Fruit fly (Drosophila melanogaster) whole organism, embryonic: ENCODE measurements around the gene rt.
A peak's percentile ranks its signal among the peaks of the same experiment; 100 is the strongest.

Experiments
- ATbp ChIP-seq: fragments of 200-800 bp; sonication (Bioruptor generic); optimal IDR thresholded peaks from 2 replicates; lab custom pipeline; 2017; ENCODE audit warnings: missing biosample characterization, mild to moderate bottlenecking, missing genetic modification characterization, missing genetic modification reagents
- CG10209 ChIP-seq: fragments of 200-800 bp; sonication (Bioruptor generic); optimal IDR thresholded peaks from 3 replicates; lab custom pipeline; 2017; ENCODE audit warnings: missing biosample characterization, mild to moderate bottlenecking, missing genetic modification characterization, missing genetic modification reagents
- CG10321 ChIP-seq: fragments of 200-800 bp; sonication (Bioruptor generic); IDR thresholded peaks from 2 replicates; pipeline ENCODE4 v1.3.6; 2022; ENCODE audit warnings: missing biosample characterization, missing genetic modification characterization
- CG12942 ChIP-seq: fragments of 200-800 bp; sonication (Bioruptor generic); optimal IDR thresholded peaks from 3 replicates; lab custom pipeline; 2016; ENCODE audit warnings: missing biosample characterization, missing genetic modification characterization
- CG13123 ChIP-seq: fragments of 200-800 bp; sonication (Bioruptor generic); optimal IDR thresholded peaks from 2 replicates; lab custom pipeline; 2016; ENCODE audit warnings: missing biosample characterization, missing genetic modification characterization
- CG14014 ChIP-seq: fragments of 200-800 bp; sonication (Bioruptor generic); IDR thresholded peaks from 2 replicates; pipeline ENCODE4 v1.3.6; 2022; ENCODE audit warnings: missing biosample characterization, missing genetic modification characterization
- CG14965 ChIP-seq: fragments of 200-800 bp; sonication (Bioruptor generic); optimal IDR thresholded peaks from 2 replicates; lab custom pipeline; 2016; ENCODE audit warnings: missing biosample characterization, missing genetic modification characterization, borderline replicate concordance
- CG15479 ChIP-seq: fragments of 200-800 bp; sonication (Bioruptor generic); optimal IDR thresholded peaks from 3 replicates; lab custom pipeline; 2019; ENCODE audit warnings: missing biosample characterization, mild to moderate bottlenecking, missing genetic modification characterization, moderate library complexity
- CG15514 ChIP-seq: fragments of 200-800 bp; sonication (Bioruptor generic); optimal IDR thresholded peaks from 3 replicates; lab custom pipeline; 2017; ENCODE audit warnings: missing biosample characterization, missing genetic modification characterization, mild to moderate bottlenecking, moderate library complexity, missing genetic modification reagents
- CG17385 ChIP-seq: fragments of 200-800 bp; sonication (Bioruptor generic); optimal IDR thresholded peaks from 3 replicates; lab custom pipeline; 2018; ENCODE audit warnings: missing biosample characterization, mild to moderate bottlenecking, missing genetic modification characterization
- CG17829 ChIP-seq: fragments of 200-800 bp; optimal IDR thresholded peaks from 2 replicates; lab custom pipeline; 2019; ENCODE audit warnings: missing biosample characterization, mild to moderate bottlenecking, missing genetic modification characterization, moderate library complexity
- CG1792 ChIP-seq: fragments of 200-800 bp; sonication (Bioruptor generic); optimal IDR thresholded peaks from 2 replicates; lab custom pipeline; 2016; ENCODE audit warnings: missing biosample characterization, missing genetic modification characterization
- CG1832 ChIP-seq: fragments of 200-800 bp; sonication (Bioruptor generic); optimal IDR thresholded peaks from 2 replicates; lab custom pipeline; 2017; ENCODE audit warnings: missing biosample characterization, mild to moderate bottlenecking, missing genetic modification characterization, inconsistent platforms
- CG3995 ChIP-seq: fragments of 200-800 bp; sonication (Bioruptor generic); optimal IDR thresholded peaks from 3 replicates; lab custom pipeline; 2016; ENCODE audit warnings: missing biosample characterization, missing genetic modification characterization
- CG6689 ChIP-seq: fragments of 200-800 bp; sonication (Bioruptor generic); IDR thresholded peaks from 2 replicates; pipeline ENCODE4 v1.3.6; 2022; ENCODE audit warnings: missing biosample characterization, missing genetic modification characterization
- CG7928 ChIP-seq: fragments of 200-800 bp; sonication (Bioruptor generic); optimal IDR thresholded peaks from 2 replicates; lab custom pipeline; 2017; ENCODE audit warnings: missing biosample characterization, mild to moderate bottlenecking, missing genetic modification characterization
- CG8290 ChIP-seq, 3 experiments: fragments of 200-800 bp; sonication (Bioruptor generic); optimal IDR thresholded peaks; 2 replicates each; lab custom pipeline; 2016 to 2019; ENCODE audit warnings: missing biosample characterization in 3 of 3, missing genetic modification characterization in 3 of 3, mild to moderate bottlenecking in 2 of 3, moderate library complexity in 1 of 3
- CG8359 ChIP-seq: fragments of 200-800 bp; sonication (Bioruptor generic); optimal IDR thresholded peaks from 2 replicates; lab custom pipeline; 2017; ENCODE audit warnings: missing biosample characterization, mild to moderate bottlenecking, missing genetic modification characterization, borderline replicate concordance
- CG8944 ChIP-seq: fragments of 200-800 bp; sonication (Bioruptor generic); optimal IDR thresholded peaks from 3 replicates; lab custom pipeline; 2016; ENCODE audit warnings: missing biosample characterization, missing genetic modification characterization
- CG9215 ChIP-seq: fragments of 200-800 bp; sonication (Bioruptor generic); IDR thresholded peaks from 2 replicates; pipeline ENCODE4 v1.3.6; 2022; ENCODE audit warnings: missing biosample characterization, missing genetic modification characterization
- CG9797 ChIP-seq: fragments of 200-800 bp; sonication (Bioruptor generic); optimal IDR thresholded peaks from 3 replicates; lab custom pipeline; 2018; ENCODE audit warnings: missing biosample characterization, mild to moderate bottlenecking, missing genetic modification characterization
- CTCF ChIP-seq: fragments of 200-800 bp; sonication (Bioruptor generic); optimal IDR thresholded peaks from 2 replicates; lab custom pipeline; 2017; ENCODE audit warnings: missing biosample characterization, mild to moderate bottlenecking, missing genetic modification characterization, moderate library complexity
- Deaf1 ChIP-seq: fragments of 200-800 bp; optimal IDR thresholded peaks from 3 replicates; lab custom pipeline; 2019; ENCODE audit warnings: missing biosample characterization, mild to moderate bottlenecking, missing genetic modification characterization, moderate library complexity
- Dll ChIP-seq: fragments of 200-800 bp; sonication (Bioruptor generic); IDR thresholded peaks from 4 replicates; pipeline ENCODE4 v1.3.6; 2022; ENCODE audit warnings: missing biosample characterization, missing genetic modification characterization; ENCODE audit not compliant: partially characterized antibody
- Drgx ChIP-seq: fragments of 200-800 bp; sonication (Bioruptor generic); IDR thresholded peaks from 2 replicates; pipeline ENCODE4 v1.3.6; 2022; ENCODE audit warnings: missing biosample characterization, missing genetic modification characterization
- H2.0 ChIP-seq: fragments of 200-800 bp; sonication (Bioruptor generic); IDR thresholded peaks from 2 replicates; pipeline ENCODE4 v1.3.6; 2022; ENCODE audit warnings: missing biosample characterization, missing genetic modification characterization
- Mrtf ChIP-seq: fragments of 200-800 bp; sonication (Bioruptor generic); IDR thresholded peaks from 3 replicates; pipeline ENCODE4 v1.3.6; 2022; ENCODE audit warnings: missing biosample characterization, missing genetic modification characterization
- NK7.1 ChIP-seq: fragments of 200-800 bp; sonication (Bioruptor generic); optimal IDR thresholded peaks from 3 replicates; lab custom pipeline; 2016; ENCODE audit warnings: missing biosample characterization, missing genetic modification characterization
- Nf-YB ChIP-seq: fragments of 200-800 bp; sonication (Bioruptor generic); optimal IDR thresholded peaks from 3 replicates; lab custom pipeline; 2019; ENCODE audit warnings: missing biosample characterization, mild to moderate bottlenecking, missing genetic modification characterization, moderate library complexity
- PHDP ChIP-seq: fragments of 200-800 bp; sonication (Bioruptor generic); optimal IDR thresholded peaks from 3 replicates; lab custom pipeline; 2018; ENCODE audit warnings: missing biosample characterization, mild to moderate bottlenecking, missing genetic modification characterization, moderate library complexity
- Ptx1 ChIP-seq: fragments of 200-800 bp; sonication (Bioruptor generic); IDR thresholded peaks from 2 replicates; pipeline ENCODE4 v1.3.6; 2022; ENCODE audit warnings: missing biosample characterization, missing genetic modification characterization
- cg ChIP-seq: fragments of 200-800 bp; sonication (Bioruptor generic); optimal IDR thresholded peaks from 3 replicates; lab custom pipeline; 2019; ENCODE audit warnings: missing biosample characterization, mild to moderate bottlenecking, missing genetic modification characterization, moderate library complexity
- ci ChIP-seq: fragments of 200-800 bp; sonication (Bioruptor generic); IDR thresholded peaks from 3 replicates; pipeline ENCODE4 v1.3.6; 2022; ENCODE audit warnings: missing biosample characterization, missing genetic modification characterization
- crol ChIP-seq: fragments of 200-800 bp; sonication (Bioruptor generic); IDR thresholded peaks from 2 replicates; pipeline ENCODE4 v1.3.6; 2022; ENCODE audit warnings: missing biosample characterization, missing genetic modification characterization
- gfzf ChIP-seq: fragments of 200-800 bp; sonication (Bioruptor generic); optimal IDR thresholded peaks from 2 replicates; lab custom pipeline; 2016; ENCODE audit warnings: missing biosample characterization, mild to moderate bottlenecking, missing genetic modification characterization, moderate library complexity
- insv ChIP-seq, 2 experiments: fragments of 200-800 bp; sonication (Bioruptor generic); optimal IDR thresholded peaks; 3 replicates each; lab custom pipeline; 2016 to 2018; ENCODE audit warnings: missing biosample characterization in 2 of 2, missing genetic modification characterization in 2 of 2
- jumu ChIP-seq: fragments of 200-800 bp; sonication (Bioruptor generic); optimal IDR thresholded peaks from 3 replicates; lab custom pipeline; 2016; ENCODE audit warnings: missing biosample characterization, missing genetic modification characterization
- lov ChIP-seq, 2 experiments: fragments of 200-800 bp in 1 of 2; fragments of >200 bp in 1 of 2; sonication (Bioruptor generic) in 1 of 2; IDR thresholded peaks in 1 of 2; optimal IDR thresholded peaks in 1 of 2; 2 replicates in 1 of 2; 3 replicates in 1 of 2; pipeline versions ENCODE4 v1.3.6 to Lab custom; 2017 to 2022; ENCODE audit warnings: missing biosample characterization in 1 of 2, missing genetic modification characterization in 1 of 2
- mam ChIP-seq: fragments of 200-800 bp; sonication (Bioruptor generic); optimal IDR thresholded peaks from 3 replicates; lab custom pipeline; 2016; ENCODE audit warnings: missing biosample characterization, missing genetic modification characterization
- nau ChIP-seq: fragments of 200-800 bp; sonication (Bioruptor generic); optimal IDR thresholded peaks from 3 replicates; lab custom pipeline; 2017; ENCODE audit warnings: missing biosample characterization, mild to moderate bottlenecking, missing genetic modification characterization, missing genetic modification reagents
- nerfin-1 ChIP-seq: fragments of 200-800 bp; sonication (Bioruptor generic); optimal IDR thresholded peaks from 3 replicates; lab custom pipeline; 2019; ENCODE audit warnings: missing biosample characterization, mild to moderate bottlenecking, missing genetic modification characterization, moderate library complexity
- nmo ChIP-seq: fragments of 200-800 bp; sonication (Bioruptor generic); optimal IDR thresholded peaks from 2 replicates; lab custom pipeline; 2018; ENCODE audit warnings: missing biosample characterization, mild to moderate bottlenecking, missing genetic modification characterization, moderate library complexity
- org-1 ChIP-seq: fragments of 200-800 bp; sonication (Bioruptor generic); optimal IDR thresholded peaks from 2 replicates; lab custom pipeline; 2017; ENCODE audit warnings: missing biosample characterization, missing genetic modification characterization
- sc ChIP-seq, 3 experiments: fragments of >200 bp in 2 of 3; fragments of 200-800 bp in 1 of 3; sonication (Bioruptor generic) in 1 of 3; optimal IDR thresholded peaks; 2 replicates in 2 of 3; 3 replicates in 1 of 3; lab custom pipeline; 2017; ENCODE audit warnings: mild to moderate bottlenecking in 1 of 3, missing biosample characterization in 1 of 3, missing genetic modification characterization in 1 of 3, missing genetic modification reagents in 1 of 3
- sisA ChIP-seq: fragments of 200-800 bp; sonication (Bioruptor generic); IDR thresholded peaks from 2 replicates; pipeline ENCODE4 v1.3.6; 2022; ENCODE audit warnings: missing biosample characterization, missing genetic modification characterization
- slp2 ChIP-seq: fragments of 200-800 bp; sonication (Bioruptor generic); optimal IDR thresholded peaks from 2 replicates; lab custom pipeline; 2016; ENCODE audit warnings: missing biosample characterization, missing genetic modification characterization
- sob ChIP-seq: fragments of 200-800 bp; sonication (Bioruptor generic); IDR thresholded peaks from 2 replicates; pipeline ENCODE4 v1.3.6; 2022; ENCODE audit warnings: missing biosample characterization, missing genetic modification characterization
- stwl ChIP-seq: fragments of 200-800 bp; sonication (Bioruptor generic); optimal IDR thresholded peaks from 3 replicates; lab custom pipeline; 2018; ENCODE audit warnings: missing biosample characterization, mild to moderate bottlenecking, missing genetic modification characterization, moderate library complexity
- tgo ChIP-seq: fragments of 200-800 bp; sonication (Bioruptor generic); IDR thresholded peaks from 3 replicates; pipeline ENCODE4 v1.3.6; 2022; ENCODE audit warnings: missing biosample characterization, missing genetic modification characterization
- tup ChIP-seq: fragments of 200-800 bp; sonication (Bioruptor generic); optimal IDR thresholded peaks from 2 replicates; lab custom pipeline; 2016; ENCODE audit warnings: missing biosample characterization, mild to moderate bottlenecking, missing genetic modification characterization, moderate library complexity

Gene rt

DNA sequence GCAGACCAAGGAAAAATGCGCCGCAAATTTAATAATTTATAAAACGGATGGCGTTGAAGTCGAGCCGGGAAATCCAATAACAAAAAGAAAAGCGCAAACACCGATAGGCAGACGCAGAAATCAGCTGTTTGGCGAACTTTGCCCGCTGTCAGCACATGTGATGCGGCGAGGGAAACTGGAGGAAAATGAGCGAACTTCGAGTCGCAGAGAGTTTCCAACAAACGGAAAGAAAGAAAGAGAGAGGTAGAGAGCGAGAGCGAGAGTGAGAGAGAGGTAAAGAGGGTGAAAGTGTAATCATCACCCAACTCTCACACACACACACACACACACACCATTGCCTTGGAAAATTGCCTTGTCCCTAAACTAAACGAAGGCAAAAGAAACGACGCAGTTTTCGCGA is 30.4 kb downstream of the rt start (continued):
- TF ChIP-seq Deaf1 (tag; lab: Kevin White, UChicago), result peak; percentile 25
- TF ChIP-seq CG3995 (GFP tag; lab: Kevin White, UChicago), result no peak
- no peak for TF ChIP-seq CG13123 (GFP tag; lab: Kevin White, UChicago)
- no peak for TF ChIP-seq gfzf
- no peak for TF ChIP-seq mam
- 0 out of 2 replicates have a peak, but pooled peaks have one; percentile 15 for TF ChIP-seq CG10321 (GFP tag; lab: Robert Waterston, UW)
- TF ChIP-seq CG8290 (GFP tag; optimal IDR thresholded peaks at IDR 0.05; lab: Kevin White, UChicago), result no peak
- no peak for TF ChIP-seq CG8290 (tag; optimal IDR thresholded peaks at IDR 0.05; lab: Kevin White, UChicago)
- no peak for TF ChIP-seq CG8359 (GFP tag; lab: Kevin White, UChicago)
- no peak for TF ChIP-seq CG1792 (GFP tag; lab: Kevin White, UChicago)
- no peak for TF ChIP-seq jumu (GFP tag; lab: Kevin White, UChicago)
- no peak for TF ChIP-seq CG15479 (GFP tag; lab: Kevin White, UChicago)
- no peak for TF ChIP-seq tup (GFP tag; lab: Kevin White, UChicago)
- no peak for TF ChIP-seq nau
- no peak for TF ChIP-seq CG10209 (GFP tag; lab: Kevin White, UChicago)
- TF ChIP-seq tgo (GFP tag; lab: Robert Waterston, UW), result no peak
- TF ChIP-seq sob (GFP tag; lab: Robert Waterston, UW), result no peak
- no peak for TF ChIP-seq PHDP (tag; lab: Kevin White, UChicago)
- no peak for TF ChIP-seq CG17385 (GFP tag; lab: Kevin White, UChicago)
- no peak for TF ChIP-seq CG14014
- TF ChIP-seq H2.0 (GFP tag; lab: Robert Waterston, UW), result no peak
- TF ChIP-seq sc (optimal IDR thresholded peaks at IDR 0.05; lab: Kevin White, UChicago), result no peak
- no peak for TF ChIP-seq sc (GFP tag; optimal IDR thresholded peaks at IDR 0.05; lab: Kevin White, UChicago)
- peak; percentile 57 for TF ChIP-seq Drgx (GFP tag; lab: Robert Waterston, UW)
- no peak for TF ChIP-seq CG15514
- peak; percentile 6 for TF ChIP-seq nerfin-1 (tag; lab: Kevin White, UChicago)
- TF ChIP-seq org-1 (GFP tag; lab: Kevin White, UChicago), result no peak
- 0 out of 4 replicates have a peak, but pooled peaks have one; percentile 21 for TF ChIP-seq Dll (GFP tag; lab: Robert Waterston, UW)
- TF ChIP-seq slp2, result no peak
- 0 out of 3 replicates have a peak, but pooled peaks have one; percentile 34 for TF ChIP-seq ci (GFP tag; lab: Robert Waterston, UW)
- TF ChIP-seq CG9797 (GFP tag; lab: Kevin White, UChicago), result no peak
- no peak for TF ChIP-seq lov (optimal IDR thresholded peaks at IDR 0.05; lab: Kevin White, UChicago)
- 0 out of 3 replicates have a peak, but pooled peaks have one; percentile 27 for TF ChIP-seq lov (GFP tag; IDR thresholded peaks at IDR 0.05; lab: Robert Waterston, UW)
- TF ChIP-seq nmo (GFP tag; lab: Kevin White, UChicago), result no peak
- no peak for TF ChIP-seq CG8944 (GFP tag; lab: Kevin White, UChicago)
- peak; percentile 14 for TF ChIP-seq CTCF (GFP tag; lab: Kevin White, UChicago)
- peak in 1 of 2 experiments; percentile 48 for TF ChIP-seq insv (GFP tag; optimal IDR thresholded peaks at IDR 0.05; lab: Kevin White, UChicago)
- TF ChIP-seq Nf-YB, result no peak
- peak; percentile 77 for TF ChIP-seq CG1832 (GFP tag; lab: Kevin White, UChicago)
- no peak for TF ChIP-seq CG9215 (GFP tag; lab: Robert Waterston, UW)
- no peak for TF ChIP-seq stwl (tag; lab: Kevin White, UChicago)
- TF ChIP-seq CG14965, result no peak
- TF ChIP-seq ATbp (GFP tag; lab: Kevin White, UChicago), result no peak
- TF ChIP-seq NK7.1, result no peak
- TF ChIP-seq CG12942 (GFP tag; lab: Kevin White, UChicago), result no peak
- no peak for TF ChIP-seq CG6689 (GFP tag; lab: Robert Waterston, UW)
- TF ChIP-seq Ptx1 (GFP tag; lab: Robert Waterston, UW), result no peak
- peak; percentile 64 for TF ChIP-seq crol (GFP tag; lab: Robert Waterston, UW)
- TF ChIP-seq cg (GFP tag; lab: Kevin White, UChicago), result peak; percentile 80
- TF ChIP-seq CG7928 (GFP tag; lab: Kevin White, UChicago), result no peak
- TF ChIP-seq sisA, result no peak
- TF ChIP-seq Mrtf (GFP tag; lab: Robert Waterston, UW), result no peak
- TF ChIP-seq CG17829, result peak; percentile 13
